Fruit fly (Drosophila melanogaster) whole organism, embryonic: Measurements from ENCODE around the gene CG13461.

Source experiments
- Atf-2 ChIP-seq: fragments of 200-800 bp; sonication (Bioruptor generic); optimal IDR thresholded peaks from 2 replicates; lab custom pipeline; 2016; ENCODE audit warnings: missing biosample characterization, missing genetic modification characterization
- Blimp-1 ChIP-seq: fragments of 200-800 bp; sonication (Bioruptor generic); optimal IDR thresholded peaks from 3 replicates; lab custom pipeline; 2018; ENCODE audit warnings: missing biosample characterization, missing genetic modification characterization, mild to moderate bottlenecking, moderate library complexity, missing genetic modification reagents
- CG10543 ChIP-seq: fragments of 200-800 bp; sonication (Bioruptor generic); optimal IDR thresholded peaks from 3 replicates; lab custom pipeline; 2017; ENCODE audit warnings: missing biosample characterization, mild to moderate bottlenecking, missing genetic modification characterization, moderate library complexity
- CG11093 ChIP-seq: fragments of 200-800 bp; sonication (Bioruptor generic); IDR thresholded peaks from 3 replicates; pipeline ENCODE4 v1.3.6; 2022; ENCODE audit warnings: missing biosample characterization, missing genetic modification characterization
- CG11247 ChIP-seq: fragments of 200-800 bp; sonication (Bioruptor generic); IDR thresholded peaks from 2 replicates; pipeline ENCODE4 v1.3.6; 2022; ENCODE audit warnings: missing biosample characterization, missing genetic modification characterization
- CG11398 ChIP-seq: fragments of 200-800 bp; sonication (Bioruptor generic); optimal IDR thresholded peaks from 2 replicates; lab custom pipeline; 2016; ENCODE audit warnings: missing biosample characterization, missing genetic modification characterization
- CG12659 ChIP-seq: fragments of 200-800 bp; sonication (Bioruptor generic); optimal IDR thresholded peaks from 3 replicates; lab custom pipeline; 2017; ENCODE audit warnings: mild to moderate bottlenecking, missing biosample characterization, missing genetic modification reagents, missing genetic modification characterization
- CG14050 ChIP-seq: fragments of 200-800 bp; sonication (Bioruptor generic); IDR thresholded peaks from 3 replicates; pipeline ENCODE4 v1.3.6; 2022; ENCODE audit warnings: missing biosample characterization, missing genetic modification characterization
- CG1647 ChIP-seq: fragments of 200-800 bp; sonication (Bioruptor generic); optimal IDR thresholded peaks from 3 replicates; lab custom pipeline; 2016; ENCODE audit warnings: missing biosample characterization, missing genetic modification characterization
- CG16863 ChIP-seq: fragments of 200-800 bp; sonication (Bioruptor generic); optimal IDR thresholded peaks from 3 replicates; lab custom pipeline; 2016; ENCODE audit warnings: missing biosample characterization, missing genetic modification characterization
- CG2712 ChIP-seq: fragments of 200-800 bp; optimal IDR thresholded peaks from 3 replicates; lab custom pipeline; 2019; ENCODE audit warnings: missing biosample characterization, mild to moderate bottlenecking, missing genetic modification characterization, moderate library complexity
- CG3163 ChIP-seq: fragments of 200-800 bp; sonication (Bioruptor generic); optimal IDR thresholded peaks from 3 replicates; lab custom pipeline; 2016; ENCODE audit warnings: missing biosample characterization, missing genetic modification characterization
- CG34224 ChIP-seq: fragments of 200-800 bp; sonication (Bioruptor generic); IDR thresholded peaks from 3 replicates; pipeline ENCODE4 v1.3.6; 2022; ENCODE audit warnings: missing biosample characterization, missing genetic modification characterization; ENCODE audit not compliant: partially characterized antibody
- CG4820 ChIP-seq: fragments of 200-800 bp; sonication (Bioruptor generic); optimal IDR thresholded peaks from 3 replicates; lab custom pipeline; 2016; ENCODE audit warnings: missing biosample characterization, missing genetic modification characterization
- Chrac-16 ChIP-seq: fragments of 200-800 bp; sonication (Bioruptor generic); optimal IDR thresholded peaks from 3 replicates; lab custom pipeline; 2016; ENCODE audit warnings: missing biosample characterization, missing genetic modification characterization
- Elba2 ChIP-seq: fragments of 200-800 bp; sonication (Bioruptor generic); optimal IDR thresholded peaks from 3 replicates; lab custom pipeline; 2016; ENCODE audit warnings: missing biosample characterization, missing genetic modification characterization
- Hand ChIP-seq: fragments of 200-800 bp; sonication (Bioruptor generic); optimal IDR thresholded peaks from 2 replicates; lab custom pipeline; 2017; ENCODE audit warnings: mild to moderate bottlenecking, missing biosample characterization, missing genetic modification reagents, missing genetic modification characterization
- Hmr ChIP-seq: fragments of 200-800 bp; sonication (Bioruptor generic); optimal IDR thresholded peaks from 3 replicates; lab custom pipeline; 2017; ENCODE audit warnings: mild to moderate bottlenecking, missing biosample characterization, missing genetic modification reagents, missing genetic modification characterization
- Hr78 ChIP-seq, 2 experiments: fragments of 200-800 bp in 1 of 2; fragments of >200 bp in 1 of 2; sonication (Bioruptor generic) in 1 of 2; optimal IDR thresholded peaks; 2 replicates each; lab custom pipeline; 2017 to 2019; ENCODE audit warnings: missing biosample characterization in 2 of 2, missing genetic modification characterization in 2 of 2, mild to moderate bottlenecking in 1 of 2, moderate library complexity in 1 of 2
- Pdp1 ChIP-seq, 2 experiments: fragments of 200-800 bp; sonication (Bioruptor generic); optimal IDR thresholded peaks; 3 replicates each; lab custom pipeline; 2016; ENCODE audit warnings: missing biosample characterization in 2 of 2, missing genetic modification characterization in 2 of 2, mild to moderate bottlenecking in 1 of 2, moderate library complexity in 1 of 2
- Poxn ChIP-seq: fragments of 200-800 bp; sonication (Bioruptor generic); IDR thresholded peaks from 2 replicates; pipeline ENCODE4 v1.3.6; 2022; ENCODE audit warnings: missing biosample characterization, missing genetic modification characterization
- Scr ChIP-seq: fragments of 200-800 bp; sonication (Bioruptor generic); IDR thresholded peaks from 2 replicates; pipeline ENCODE4 v1.3.6; 2022; ENCODE audit warnings: missing biosample characterization, missing genetic modification characterization; ENCODE audit not compliant: partially characterized antibody
- YL-1 ChIP-seq: fragments of 200-800 bp; sonication (Bioruptor generic); optimal IDR thresholded peaks from 3 replicates; lab custom pipeline; 2017; ENCODE audit warnings: missing biosample characterization, mild to moderate bottlenecking, missing genetic modification characterization
- ash1 ChIP-seq: fragments of 200-800 bp; sonication (Bioruptor generic); optimal IDR thresholded peaks from 2 replicates; lab custom pipeline; 2018; ENCODE audit warnings: missing biosample characterization, mild to moderate bottlenecking, missing genetic modification characterization
- bbx ChIP-seq: fragments of 200-800 bp; sonication (Bioruptor generic); IDR thresholded peaks from 2 replicates; pipeline ENCODE4 v1.3.6; 2022; ENCODE audit warnings: missing biosample characterization, missing genetic modification characterization; ENCODE audit not compliant: partially characterized antibody
- br ChIP-seq: fragments of >200 bp; optimal IDR thresholded peaks from 2 replicates; lab custom pipeline; 2017
- bsh ChIP-seq, 2 experiments: fragments of 200-800 bp; sonication (Bioruptor generic); optimal IDR thresholded peaks; 2 replicates each; lab custom pipeline; 2017 to 2018; ENCODE audit warnings: mild to moderate bottlenecking in 2 of 2, missing biosample characterization in 2 of 2, missing genetic modification characterization in 2 of 2, moderate library complexity in 1 of 2
- chm ChIP-seq: fragments of 200-800 bp; sonication (Bioruptor generic); IDR thresholded peaks from 2 replicates; pipeline ENCODE4 v1.3.6; 2022; ENCODE audit warnings: missing biosample characterization, missing genetic modification characterization
- dan ChIP-seq: fragments of 200-800 bp; sonication (Bioruptor generic); IDR thresholded peaks from 2 replicates; pipeline ENCODE4 v1.3.6; 2022; ENCODE audit warnings: missing biosample characterization, missing genetic modification characterization
- dysf ChIP-seq: fragments of 200-800 bp; sonication (Bioruptor generic); IDR thresholded peaks from 3 replicates; pipeline ENCODE4 v1.3.6; 2022; ENCODE audit warnings: missing biosample characterization, missing genetic modification characterization
- esg ChIP-seq: fragments of 200-800 bp; sonication (Bioruptor generic); conservative IDR thresholded peaks from 2 replicates; pipeline ENCODE4 v1.3.6; 2022; ENCODE audit warnings: missing biosample characterization, missing genetic modification characterization
- exex ChIP-seq: fragments of 200-800 bp; sonication (Bioruptor generic); optimal IDR thresholded peaks from 4 replicates; lab custom pipeline; 2018; ENCODE audit warnings: missing biosample characterization, mild to moderate bottlenecking, missing genetic modification characterization, moderate library complexity
- grau ChIP-seq: fragments of 200-800 bp; optimal IDR thresholded peaks from 3 replicates; lab custom pipeline; 2019; ENCODE audit warnings: missing biosample characterization, mild to moderate bottlenecking, missing genetic modification characterization, moderate library complexity
- gsb-n ChIP-seq: fragments of 200-800 bp; sonication (Bioruptor generic); optimal IDR thresholded peaks from 3 replicates; lab custom pipeline; 2018; ENCODE audit warnings: missing biosample characterization, mild to moderate bottlenecking, missing genetic modification characterization
- mld ChIP-seq: fragments of 200-800 bp; sonication (Bioruptor generic); IDR thresholded peaks from 3 replicates; pipeline ENCODE4 v1.3.6; 2022; ENCODE audit warnings: missing biosample characterization, missing genetic modification characterization; ENCODE audit not compliant: partially characterized antibody
- nau ChIP-seq: fragments of 200-800 bp; sonication (Bioruptor generic); optimal IDR thresholded peaks from 3 replicates; lab custom pipeline; 2017; ENCODE audit warnings: missing biosample characterization, mild to moderate bottlenecking, missing genetic modification characterization, missing genetic modification reagents
- nmo ChIP-seq: fragments of 200-800 bp; sonication (Bioruptor generic); optimal IDR thresholded peaks from 2 replicates; lab custom pipeline; 2018; ENCODE audit warnings: missing biosample characterization, mild to moderate bottlenecking, missing genetic modification characterization, moderate library complexity
- oc ChIP-seq: fragments of 200-800 bp; sonication (Bioruptor generic); optimal IDR thresholded peaks from 2 replicates; lab custom pipeline; 2018; ENCODE audit warnings: missing biosample characterization, mild to moderate bottlenecking, missing genetic modification characterization, moderate library complexity
- pros ChIP-seq: fragments of 200-800 bp; sonication (Bioruptor generic); optimal IDR thresholded peaks from 3 replicates; lab custom pipeline; 2019; ENCODE audit warnings: missing biosample characterization, mild to moderate bottlenecking, missing genetic modification characterization, moderate library complexity
- row ChIP-seq: fragments of 200-800 bp; sonication (Bioruptor generic); IDR thresholded peaks from 3 replicates; pipeline ENCODE4 v1.3.6; 2022; ENCODE audit warnings: missing biosample characterization, missing genetic modification characterization
- scrt ChIP-seq: fragments of 200-800 bp; sonication (Bioruptor generic); optimal IDR thresholded peaks from 2 replicates; lab custom pipeline; 2018; ENCODE audit warnings: missing biosample characterization, mild to moderate bottlenecking, missing genetic modification characterization, moderate library complexity
- sr ChIP-seq: fragments of 200-800 bp; sonication (Bioruptor generic); IDR thresholded peaks from 3 replicates; pipeline ENCODE4 v1.3.6; 2022; ENCODE audit warnings: missing biosample characterization, missing genetic modification characterization
- tna ChIP-seq: fragments of 200-800 bp; sonication (Bioruptor generic); IDR thresholded peaks from 2 replicates; pipeline ENCODE4 v1.3.6; 2022; ENCODE audit warnings: missing biosample characterization, missing genetic modification characterization; ENCODE audit not compliant: partially characterized antibody
- tx ChIP-seq: fragments of 200-800 bp; sonication (Bioruptor generic); optimal IDR thresholded peaks from 2 replicates; lab custom pipeline; 2016; ENCODE audit warnings: missing biosample characterization, missing genetic modification characterization
- vvl ChIP-seq: fragments of 200-800 bp; sonication (Bioruptor generic); IDR thresholded peaks from 2 replicates; pipeline ENCODE4 v1.3.6; 2022; ENCODE audit warnings: missing biosample characterization, missing genetic modification characterization
- wek ChIP-seq: fragments of 200-800 bp; sonication (Bioruptor generic); optimal IDR thresholded peaks from 3 replicates; lab custom pipeline; 2018; ENCODE audit warnings: missing biosample characterization, mild to moderate bottlenecking, missing genetic modification characterization, moderate library complexity

CG13461 gene

dm6 chr3L:15052390-15052789 lies at the start of gene CG13461:
CG13461 (minus strand) TSS chr3L:15052490.
- no peak for TF ChIP-seq CG11398 (GFP tag; lab: Kevin White, UChicago)
- no peak for TF ChIP-seq tna (GFP tag; lab: Robert Waterston, UW)
- no peak for TF ChIP-seq CG12659 (GFP tag; lab: Kevin White, UChicago)
- no peak for TF ChIP-seq Hand (GFP tag; lab: Kevin White, UChicago)

dm6 chr3L:15101639-15102413 lies 49.5 kb upstream of the CG13461 start:
- TF ChIP-seq row (GFP tag; lab: Robert Waterston, UW): peak; percentile 25; the same call in 1 of the 3 replicates
- no peak for TF ChIP-seq oc (tag; lab: Kevin White, UChicago)
- peak; percentile 80 for TF ChIP-seq scrt (GFP tag; lab: Kevin White, UChicago)
- no peak for TF ChIP-seq dysf (GFP tag; lab: Robert Waterston, UW)
- TF ChIP-seq ash1 (GFP tag; lab: Kevin White, UChicago): no peak
- peak in 1 of 2 experiments; percentile 15 for TF ChIP-seq bsh (GFP tag; optimal IDR thresholded peaks at IDR 0.05; lab: Kevin White, UChicago)
- no peak for TF ChIP-seq Blimp-1 (GFP tag; lab: Kevin White, UChicago)
- peak in 1 of 2 experiments; percentile 17 for TF ChIP-seq Pdp1 (GFP tag; optimal IDR thresholded peaks at IDR 0.05; lab: Kevin White, UChicago)
- TF ChIP-seq CG3163 (GFP tag; lab: Kevin White, UChicago): peak; percentile 28
- no peak for TF ChIP-seq Hmr (GFP tag; lab: Kevin White, UChicago)
- peak; percentile 66 for TF ChIP-seq gsb-n (tag; lab: Kevin White, UChicago)
- TF ChIP-seq grau (tag; lab: Kevin White, UChicago): peak; percentile 76
- no peak for TF ChIP-seq YL-1 (GFP tag; lab: Kevin White, UChicago)
- TF ChIP-seq vvl (GFP tag; lab: Robert Waterston, UW): 0 out of 2 replicates have a peak, but pooled peaks have one; percentile 6
- 0 out of 2 replicates have a peak, but pooled peaks have one; percentile 14 for TF ChIP-seq CG11247 (GFP tag; lab: Robert Waterston, UW)
- TF ChIP-seq CG11093: no peak
- peak; percentile 20 for TF ChIP-seq pros (GFP tag; lab: Kevin White, UChicago)
- no peak for TF ChIP-seq CG4820
- no peak for TF ChIP-seq CG34224 (GFP tag; lab: Robert Waterston, UW)
- TF ChIP-seq Chrac-16 (GFP tag; lab: Kevin White, UChicago): no peak
- TF ChIP-seq CG1647 (GFP tag; lab: Kevin White, UChicago): no peak
- TF ChIP-seq br: no peak
- TF ChIP-seq nau (GFP tag; lab: Kevin White, UChicago): peak; percentile 82
- no peak for TF ChIP-seq CG14050 (GFP tag; lab: Robert Waterston, UW)
- no peak for TF ChIP-seq tx (GFP tag; lab: Kevin White, UChicago)
- no peak for TF ChIP-seq mld (GFP tag; lab: Robert Waterston, UW)
- no peak for TF ChIP-seq Scr (GFP tag; lab: Robert Waterston, UW)
- peak; percentile 5 for TF ChIP-seq CG2712 (tag; lab: Kevin White, UChicago)
- TF ChIP-seq CG10543 (GFP tag; lab: Kevin White, UChicago): peak; percentile 2
- TF ChIP-seq esg (GFP tag; lab: Robert Waterston, UW): no peak
- TF ChIP-seq exex (tag; lab: Kevin White, UChicago): no peak
- TF ChIP-seq dan: no peak
- TF ChIP-seq Poxn (GFP tag; lab: Robert Waterston, UW): no peak
- no peak for TF ChIP-seq wek
- TF ChIP-seq nmo (GFP tag; lab: Kevin White, UChicago): peak; percentile 4
- no peak for TF ChIP-seq CG16863 (GFP tag; lab: Kevin White, UChicago)
- TF ChIP-seq Atf-2: no peak
- no peak for TF ChIP-seq Hr78 (GFP tag; optimal IDR thresholded peaks at IDR 0.05; lab: Kevin White, UChicago)
- no peak for TF ChIP-seq Elba2
- TF ChIP-seq sr (GFP tag; lab: Robert Waterston, UW): 0 out of 3 replicates have a peak, but pooled peaks have one; percentile 3
- TF ChIP-seq bbx (GFP tag; lab: Robert Waterston, UW): peak; percentile 45; the same call in 1 of the 2 replicates
- TF ChIP-seq chm (GFP tag; lab: Robert Waterston, UW): no peak
